Fruit fly (Drosophila melanogaster): ENCODE data around the gene Chsy.

Gene Chsy

dm6 chrX:15639929-15640328 is 46.6 kb upstream of the Chsy start (continued):
- peak; percentile 28 for TF ChIP-seq Fer3 (tag; optimal IDR thresholded peaks at IDR 0.05)
- peak; percentile 18 for TF ChIP-seq CG3407 (GFP tag; optimal IDR thresholded peaks at IDR 0.05)
- TF ChIP-seq Dip2 (GFP tag; IDR thresholded peaks at IDR 0.05), result no peak
- TF ChIP-seq Meics (GFP tag; optimal IDR thresholded peaks at IDR 0.05), result peak; percentile 15
- TF ChIP-seq Side (GFP tag; optimal IDR thresholded peaks at IDR 0.05), result no peak
- no peak for TF ChIP-seq tgo (GFP tag; IDR thresholded peaks at IDR 0.05)
- no peak for TF ChIP-seq ttk (GFP tag; IDR thresholded peaks at IDR 0.05)
- TF ChIP-seq CHES-1-like (GFP tag; optimal IDR thresholded peaks at IDR 0.05), result no peak
- TF ChIP-seq Ptx1 (GFP tag; IDR thresholded peaks at IDR 0.05), result no peak
- peak; percentile 8 for TF ChIP-seq CG13424 (tag; optimal IDR thresholded peaks at IDR 0.05)
- TF ChIP-seq CG1233 (GFP tag; optimal IDR thresholded peaks at IDR 0.05), result peak; percentile 4
- 0 out of 3 replicates have a peak, but pooled peaks have one; percentile 29 for TF ChIP-seq so (GFP tag; IDR thresholded peaks at IDR 0.05)
- TF ChIP-seq CG1602 (GFP tag; optimal IDR thresholded peaks at IDR 0.05), result no peak
- TF ChIP-seq CG17568 (GFP tag; optimal IDR thresholded peaks at IDR 0.05), result peak; percentile 18
- TF ChIP-seq insv (GFP tag; optimal IDR thresholded peaks at IDR 0.05), result no peak
- no peak for TF ChIP-seq CG17361 (GFP tag; IDR thresholded peaks at IDR 0.05)
- no peak for TF ChIP-seq CG14050 (GFP tag; IDR thresholded peaks at IDR 0.05)
- peak; percentile 13 for TF ChIP-seq CG11504 (tag; optimal IDR thresholded peaks at IDR 0.05)
- TF ChIP-seq ro (GFP tag; IDR thresholded peaks at IDR 0.05), result no peak
- no peak for TF ChIP-seq zen (tag; optimal IDR thresholded peaks at IDR 0.05)
- TF ChIP-seq CG14014 (GFP tag; IDR thresholded peaks at IDR 0.05), result peak; percentile 27; the same call in 1 of the 2 replicates
- TF ChIP-seq unpg (GFP tag; optimal IDR thresholded peaks at IDR 0.05), result peak; percentile 15
- TF ChIP-seq Atf6 (GFP tag; IDR thresholded peaks at IDR 0.05), result peak; percentile 43; the same call in 1 of the 2 replicates
- TF ChIP-seq CG15514 (GFP tag; optimal IDR thresholded peaks at IDR 0.05), result peak; percentile 24
- no peak for TF ChIP-seq CG1832 (GFP tag; optimal IDR thresholded peaks at IDR 0.05)
- TF ChIP-seq CG13296 (GFP tag; optimal IDR thresholded peaks at IDR 0.05), result peak; percentile 54
- peak; percentile 55 for TF ChIP-seq CG2678 (tag; optimal IDR thresholded peaks at IDR 0.05)
- TF ChIP-seq fd3F (GFP tag; optimal IDR thresholded peaks at IDR 0.05), result peak; percentile 16
- TF ChIP-seq Blimp-1 (GFP tag; optimal IDR thresholded peaks at IDR 0.05), result peak; percentile 14
- no peak for TF ChIP-seq CG8388 (GFP tag; optimal IDR thresholded peaks at IDR 0.05)
- peak; percentile 8 for TF ChIP-seq CG12659 (GFP tag; optimal IDR thresholded peaks at IDR 0.05)
- TF ChIP-seq CG10209 (GFP tag; optimal IDR thresholded peaks at IDR 0.05), result peak; percentile 20
- TF ChIP-seq nerfin-1 (tag; optimal IDR thresholded peaks at IDR 0.05), result no peak
- peak; percentile 4 for TF ChIP-seq dmrt99B (tag; optimal IDR thresholded peaks at IDR 0.05)
- TF ChIP-seq Hmr (GFP tag; optimal IDR thresholded peaks at IDR 0.05), result peak; percentile 20
- no peak for TF ChIP-seq run (tag; optimal IDR thresholded peaks at IDR 0.05)
- TF ChIP-seq Hr51 (GFP tag; optimal IDR thresholded peaks at IDR 0.05), result no peak
- peak; percentile 51; the same call in 1 of the 2 replicates for TF ChIP-seq seq (GFP tag; IDR thresholded peaks at IDR 0.05)
- peak; percentile 22 for TF ChIP-seq CG3281 (GFP tag; optimal IDR thresholded peaks at IDR 0.05)
- peak; percentile 13 for TF ChIP-seq Sox100B (GFP tag; optimal IDR thresholded peaks at IDR 0.05)
- TF ChIP-seq Dbx (GFP tag; IDR thresholded peaks at IDR 0.05), result no peak
- TF ChIP-seq sob (GFP tag; IDR thresholded peaks at IDR 0.05), result 0 out of 2 replicates have a peak, but pooled peaks have one; percentile 21
- peak; percentile 38 for TF ChIP-seq ATbp (GFP tag; optimal IDR thresholded peaks at IDR 0.05)
- no peak for TF ChIP-seq Ada2b (GFP tag; IDR thresholded peaks at IDR 0.05)
- peak; percentile 59 for TF ChIP-seq sens (GFP tag)
- TF ChIP-seq Fer1 (GFP tag; optimal IDR thresholded peaks at IDR 0.05), result peak; percentile 34

All from whole organism, embryonic.